Worm (Caenorhabditis elegans) whole organism, L4 larva: ENCODE measurements around the gene tmem-17.
A peak's percentile ranks its signal among the peaks of the same experiment; 100 is the strongest.

Experiments used
- F37D6.2 ChIP-seq: sonication (generic microtip); optimal IDR thresholded peaks from 2 replicates; lab custom pipeline; 2016; ENCODE audit warnings: mild to moderate bottlenecking, missing genetic modification characterization, missing compliant biosample characterization
- R02D3.7 ChIP-seq: fragments of 150-350 bp; sonication (generic microtip); optimal IDR thresholded peaks from 3 replicates; lab custom pipeline; 2014; ENCODE audit warnings: missing biosample characterization, missing genetic modification characterization
- T26A8.4 ChIP-seq: fragments of 200-800 bp; sonication (Bioruptor generic); IDR thresholded peaks from 2 replicates; pipeline ENCODE4 v1.3.6; 2022; ENCODE audit warnings: missing genetic modification characterization, missing compliant biosample characterization
- Y5F2A.4 ChIP-seq: fragments of 200-800 bp; sonication (Bioruptor generic); optimal IDR thresholded peaks from 2 replicates; lab custom pipeline; 2018; ENCODE audit warnings: mild to moderate bottlenecking, missing genetic modification characterization, missing compliant biosample characterization
- ZK337.2 ChIP-seq: fragments of 200-800 bp; sonication (Bioruptor generic); IDR thresholded peaks from 2 replicates; pipeline ENCODE4 v1.3.6; 2022; ENCODE audit warnings: missing genetic modification reagents, missing genetic modification characterization, missing compliant biosample characterization
- ZK546.5 ChIP-seq, 2 experiments: sonication (generic microtip); optimal IDR thresholded peaks; 2 replicates each; lab custom pipeline; 2017; ENCODE audit warnings: missing biosample characterization in 2 of 2, missing genetic modification characterization in 2 of 2
- aha-1 ChIP-seq: fragments of 150-350 bp; peaks from one replicate; lab custom pipeline; 2014; ENCODE audit warnings: missing biosample characterization, missing genetic modification characterization
- arid-1 ChIP-seq: fragments of 200-800 bp; sonication (Bioruptor generic); conservative IDR thresholded peaks from 2 replicates; pipeline ENCODE4 v1.3.6; 2022; ENCODE audit warnings: missing genetic modification reagents, missing genetic modification characterization, missing compliant biosample characterization
- attf-4 ChIP-seq: sonication (generic microtip); optimal IDR thresholded peaks from 3 replicates; lab custom pipeline; 2017; ENCODE audit warnings: missing biosample characterization, missing genetic modification characterization
- ceh-32 ChIP-seq: sonication (generic microtip); optimal IDR thresholded peaks from 2 replicates; lab custom pipeline; 2016; ENCODE audit warnings: mild to moderate bottlenecking, missing genetic modification characterization, missing compliant biosample characterization; ENCODE audit not compliant: poor library complexity
- ceh-82 ChIP-seq: sonication (generic microtip); optimal IDR thresholded peaks from 2 replicates; lab custom pipeline; 2017; ENCODE audit warnings: missing biosample characterization, missing genetic modification characterization
- ces-1 ChIP-seq: fragments of 150-350 bp; sonication (generic microtip); optimal IDR thresholded peaks from 4 replicates; lab custom pipeline; 2014; ENCODE audit warnings: missing biosample characterization, missing genetic modification reagents, missing genetic modification characterization
- daf-16 ChIP-seq, 3 experiments: sonication (generic microtip); optimal IDR thresholded peaks; 2 replicates each; lab custom pipeline; 2016 to 2017; ENCODE audit warnings: missing genetic modification characterization in 3 of 3, missing genetic modification reagents in 3 of 3, mild to moderate bottlenecking in 2 of 3, missing compliant biosample characterization in 2 of 3, missing biosample characterization in 1 of 3, moderate library complexity in 1 of 3
- dmd-6 ChIP-seq: fragments of 200-800 bp; sonication (Bioruptor generic); IDR thresholded peaks from 2 replicates; pipeline ENCODE4 v1.3.6; 2022; ENCODE audit warnings: missing genetic modification reagents, missing genetic modification characterization, missing compliant biosample characterization
- dpl-1 ChIP-seq: fragments of 150-350 bp; optimal IDR thresholded peaks from 2 replicates; lab custom pipeline; 2014; ENCODE audit warnings: missing biosample characterization, missing genetic modification reagents, missing genetic modification characterization
- dve-1 ChIP-seq: sonication (generic microtip); optimal IDR thresholded peaks from 2 replicates; lab custom pipeline; 2017; ENCODE audit warnings: antibody characterized with exemption, mild to moderate bottlenecking, missing genetic modification characterization, missing compliant biosample characterization; ENCODE audit not compliant: insufficient read depth
- egl-27 ChIP-seq: sonication (generic microtip); optimal IDR thresholded peaks from 3 replicates; lab custom pipeline; 2017; ENCODE audit warnings: missing biosample characterization, missing genetic modification reagents, missing genetic modification characterization
- fos-1 ChIP-seq: fragments of 150-350 bp; optimal IDR thresholded peaks from 2 replicates; lab custom pipeline; 2014; ENCODE audit warnings: missing biosample characterization, missing genetic modification characterization
- gei-8 ChIP-seq: fragments of 200-800 bp; sonication (Bioruptor generic); optimal IDR thresholded peaks from 2 replicates; lab custom pipeline; 2018; ENCODE audit warnings: mild to moderate bottlenecking, missing genetic modification characterization, missing compliant biosample characterization
- hlh-11 ChIP-seq: fragments of 200-800 bp; sonication (Bioruptor generic); optimal IDR thresholded peaks from 2 replicates; lab custom pipeline; 2018; ENCODE audit warnings: mild to moderate bottlenecking, missing genetic modification characterization, missing compliant biosample characterization
- hlh-30 ChIP-seq: sonication (generic microtip); optimal IDR thresholded peaks from 2 replicates; lab custom pipeline; 2017; ENCODE audit warnings: antibody characterized with exemption, mild to moderate bottlenecking, missing genetic modification characterization, missing compliant biosample characterization; ENCODE audit not compliant: insufficient read depth
- hmg-1.1 ChIP-seq: fragments of 200-800 bp; sonication (Bioruptor generic); IDR thresholded peaks from 2 replicates; pipeline ENCODE4 v1.3.6; 2022; ENCODE audit warnings: missing genetic modification reagents, missing genetic modification characterization, missing compliant biosample characterization
- lim-7 ChIP-seq: fragments of 200-800 bp; sonication (Bioruptor generic); IDR thresholded peaks from 2 replicates; pipeline ENCODE4 v1.3.6; 2022; ENCODE audit warnings: missing genetic modification characterization, missing compliant biosample characterization
- lin-1 ChIP-seq: fragments of 200-800 bp; sonication (Bioruptor generic); IDR thresholded peaks from 2 replicates; pipeline ENCODE4 v1.3.6; 2022; ENCODE audit warnings: missing genetic modification reagents, missing genetic modification characterization, missing compliant biosample characterization
- lin-29 ChIP-seq: fragments of 200-800 bp; sonication (Bioruptor generic); IDR thresholded peaks from 2 replicates; pipeline ENCODE4 v1.3.6; 2022; ENCODE audit warnings: missing genetic modification reagents, missing genetic modification characterization, missing compliant biosample characterization
- lin-38 ChIP-seq: fragments of 200-800 bp; sonication (Bioruptor generic); IDR thresholded peaks from 2 replicates; pipeline ENCODE4 v1.3.6; 2022; ENCODE audit warnings: missing genetic modification reagents, missing genetic modification characterization, missing compliant biosample characterization
- lin-39 ChIP-seq: fragments of 150-350 bp; optimal IDR thresholded peaks from 2 replicates; lab custom pipeline; 2014; ENCODE audit warnings: missing biosample characterization, missing genetic modification reagents, missing genetic modification characterization
- lsy-2 ChIP-seq, 2 experiments: fragments of 150-350 bp in 1 of 2; sonication (generic microtip) in 1 of 2; optimal IDR thresholded peaks; 2 replicates each; lab custom pipeline; 2014 to 2017; ENCODE audit warnings: missing biosample characterization in 2 of 2, missing genetic modification characterization in 2 of 2
- mep-1 ChIP-seq: fragments of 150-350 bp; sonication (generic microtip); optimal IDR thresholded peaks from 3 replicates; lab custom pipeline; 2014; ENCODE audit warnings: missing biosample characterization, missing genetic modification characterization
- mes-2 ChIP-seq: sonication (generic microtip); optimal IDR thresholded peaks from 2 replicates; lab custom pipeline; 2016; ENCODE audit warnings: missing genotype, mild to moderate bottlenecking, missing genetic modification characterization, missing compliant biosample characterization; ENCODE audit not compliant: poor library complexity, severe bottlenecking
- mxl-2 ChIP-seq: fragments of 200-800 bp; sonication (Bioruptor generic); conservative IDR thresholded peaks from 2 replicates; pipeline ENCODE4 v1.3.6; 2022; ENCODE audit warnings: missing genetic modification reagents, missing genetic modification characterization, missing compliant biosample characterization
- mxl-3 ChIP-seq: fragments of 200-800 bp; sonication (Bioruptor generic); optimal IDR thresholded peaks from 2 replicates; lab custom pipeline; 2018; ENCODE audit warnings: mild to moderate bottlenecking, missing genetic modification characterization, missing compliant biosample characterization
- nhr-10 ChIP-seq: fragments of 150-350 bp; optimal IDR thresholded peaks from 2 replicates; lab custom pipeline; 2014; ENCODE audit warnings: missing biosample characterization, missing genetic modification characterization
- nhr-11 ChIP-seq: fragments of 150-350 bp; optimal IDR thresholded peaks from 2 replicates; lab custom pipeline; 2014; ENCODE audit warnings: missing biosample characterization, missing genetic modification characterization
- nhr-237 ChIP-seq: sonication (generic microtip); optimal IDR thresholded peaks from 2 replicates; lab custom pipeline; 2017; ENCODE audit warnings: missing biosample characterization, missing genetic modification characterization
- nhr-28 ChIP-seq: fragments of 150-350 bp; optimal IDR thresholded peaks from 2 replicates; lab custom pipeline; 2014; ENCODE audit warnings: missing biosample characterization, missing genetic modification characterization
- nhr-76 ChIP-seq: fragments of 150-350 bp; optimal IDR thresholded peaks from 2 replicates; lab custom pipeline; 2014; ENCODE audit warnings: missing biosample characterization, missing genetic modification characterization
- rbr-2 ChIP-seq: sonication (generic microtip); optimal IDR thresholded peaks from 2 replicates; lab custom pipeline; 2016; ENCODE audit warnings: missing genotype, missing genetic modification characterization, missing compliant biosample characterization
- saeg-2 ChIP-seq: fragments of 200-800 bp; sonication (Bioruptor generic); IDR thresholded peaks from 2 replicates; pipeline ENCODE4 v1.3.6; 2022; ENCODE audit warnings: missing genetic modification reagents, missing genetic modification characterization, missing compliant biosample characterization
- sdz-12 ChIP-seq: fragments of 200-800 bp; sonication (Bioruptor generic); optimal IDR thresholded peaks from 2 replicates; lab custom pipeline; 2018; ENCODE audit warnings: mild to moderate bottlenecking, missing genetic modification characterization, missing compliant biosample characterization
- spr-1 ChIP-seq: sonication (generic microtip); optimal IDR thresholded peaks from 2 replicates; lab custom pipeline; 2016; ENCODE audit warnings: mild to moderate bottlenecking, missing genetic modification characterization, missing compliant biosample characterization
- spr-3 ChIP-seq: fragments of 200-800 bp; sonication (Bioruptor generic); optimal IDR thresholded peaks from 2 replicates; lab custom pipeline; 2018; ENCODE audit warnings: mild to moderate bottlenecking, missing genetic modification characterization, missing compliant biosample characterization
- tag-97 ChIP-seq: fragments of 200-800 bp; sonication (Bioruptor generic); IDR thresholded peaks from 2 replicates; pipeline ENCODE4 v1.3.6; 2022; ENCODE audit warnings: missing genetic modification characterization, missing compliant biosample characterization
- unc-130 ChIP-seq: sonication (generic microtip); optimal IDR thresholded peaks from 2 replicates; lab custom pipeline; 2016; ENCODE audit warnings: missing genetic modification reagents, missing genetic modification characterization, missing compliant biosample characterization
- unc-39 ChIP-seq: sonication (generic microtip); optimal IDR thresholded peaks from 2 replicates; lab custom pipeline; 2017; ENCODE audit warnings: missing biosample characterization, missing genetic modification characterization
- zag-1 ChIP-seq: fragments of 150-350 bp; optimal IDR thresholded peaks from 2 replicates; lab custom pipeline; 2014; ENCODE audit warnings: missing biosample characterization, missing genetic modification characterization
- zfp-2 ChIP-seq: sonication (generic microtip); optimal IDR thresholded peaks from 2 replicates; lab custom pipeline; 2016; ENCODE audit warnings: mild to moderate bottlenecking, missing genetic modification characterization, missing compliant biosample characterization
- zfp-3 ChIP-seq: fragments of 200-800 bp; sonication (Bioruptor generic); conservative IDR thresholded peaks from 2 replicates; pipeline ENCODE4 v1.3.6; 2022; ENCODE audit warnings: missing genetic modification reagents, missing genetic modification characterization, missing compliant biosample characterization
- zip-11 ChIP-seq: fragments of 200-800 bp; sonication (Bioruptor generic); IDR thresholded peaks from 2 replicates; pipeline ENCODE4 v1.3.6; 2022; ENCODE audit warnings: missing genetic modification characterization, missing compliant biosample characterization
- ztf-11 ChIP-seq: fragments of 150-350 bp; optimal IDR thresholded peaks from 2 replicates; lab custom pipeline; 2014; ENCODE audit warnings: missing biosample characterization, missing genetic modification characterization

The tmem-17 gene

DNA sequence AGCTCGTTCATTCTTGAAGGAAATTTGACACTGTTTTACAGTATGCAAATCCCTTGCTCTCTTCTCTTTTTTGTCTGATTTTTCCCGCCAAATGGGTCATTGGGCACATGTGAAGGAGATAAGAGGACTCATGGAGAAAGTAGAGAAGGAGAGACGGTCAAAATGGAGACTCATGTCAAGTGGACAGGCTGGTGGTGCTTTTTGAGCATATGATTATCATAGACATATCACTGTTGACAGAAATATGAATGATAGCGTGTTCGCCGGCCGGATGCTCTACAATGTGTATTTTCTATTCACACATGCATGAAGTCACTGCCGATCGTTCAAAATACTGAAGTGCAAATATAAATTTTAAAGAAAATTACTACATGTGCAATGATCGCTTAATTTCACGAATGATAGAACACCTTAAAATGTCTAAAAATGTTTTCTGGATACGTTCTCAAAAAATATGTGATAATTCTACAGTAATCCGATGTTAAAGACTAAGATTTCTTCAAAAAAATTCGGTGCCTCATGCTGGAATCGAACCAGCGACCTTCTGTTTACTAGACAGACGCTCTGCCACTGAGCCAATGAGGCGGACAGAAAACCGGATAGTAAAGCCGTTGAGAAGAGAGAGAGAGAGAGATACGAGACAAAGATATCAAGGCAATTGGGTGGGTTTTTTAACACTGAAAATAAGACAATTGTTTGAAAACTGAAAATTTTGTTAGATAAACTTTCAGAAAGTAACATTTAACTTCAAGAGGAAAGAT, 39.9 kb upstream of the tmem-17 start (continued):
- TF ChIP-seq daf-16 (GFP tag; optimal IDR thresholded peaks at IDR 0.05; lab: Kevin White, UChicago), result peak in 1 of 2 experiments; percentile 67
- peak; percentile 50 for TF ChIP-seq daf-16 (tag; optimal IDR thresholded peaks at IDR 0.05; lab: Kevin White, UChicago)
- peak; percentile 62 for TF ChIP-seq lin-38 (GFP tag; lab: Robert Waterston, UW)
- TF ChIP-seq sdz-12 (GFP tag; lab: Kevin White, UChicago), result no peak
- TF ChIP-seq zip-11 (GFP tag; lab: Robert Waterston, UW), result no peak
- peak; percentile 51; the same call in 1 of the 2 replicates for TF ChIP-seq hmg-1.1 (GFP tag; lab: Robert Waterston, UW)
- TF ChIP-seq F37D6.2 (tag; lab: Kevin White, UChicago), result peak; percentile 12
- peak; percentile 1 for TF ChIP-seq gei-8
- TF ChIP-seq R02D3.7 (tag; lab: Kevin White, UChicago), result no peak
- TF ChIP-seq zag-1 (tag; lab: Kevin White, UChicago), result no peak
- peak; percentile 2 for TF ChIP-seq dve-1 (tag; lab: Kevin White, UChicago)
- TF ChIP-seq attf-4 (tag; lab: Kevin White, UChicago), result no peak
- peak; percentile 43 for TF ChIP-seq mep-1 (tag; lab: Kevin White, UChicago)
- no peak for TF ChIP-seq nhr-11 (tag; lab: Kevin White, UChicago)
- peak; percentile 54; the same call in 1 of the 2 replicates for TF ChIP-seq lin-1 (GFP tag; lab: Robert Waterston, UW)
- TF ChIP-seq rbr-2 (tag; lab: Kevin White, UChicago), result peak; percentile 30
- no peak for TF ChIP-seq mxl-3 (GFP tag; lab: Kevin White, UChicago)
- no peak for TF ChIP-seq lin-29 (GFP tag; lab: Robert Waterston, UW)
- TF ChIP-seq arid-1 (GFP tag; lab: Robert Waterston, UW), result peak; percentile 79
- TF ChIP-seq egl-27 (tag; lab: Kevin White, UChicago), result no peak
- no peak; the same call in 1 of the 2 replicates for TF ChIP-seq T26A8.4
- no peak for TF ChIP-seq fos-1 (tag; lab: Kevin White, UChicago)
- peak; percentile 45 for TF ChIP-seq hlh-30 (tag; lab: Kevin White, UChicago)
- TF ChIP-seq aha-1 (tag; lab: Kevin White, UChicago), result peak; percentile 48
- peak; percentile 61 for TF ChIP-seq dmd-6
- no peak for TF ChIP-seq spr-3 (GFP tag; lab: Kevin White, UChicago)
- no peak for TF ChIP-seq nhr-237 (tag; lab: Kevin White, UChicago)
- TF ChIP-seq zfp-3, result no peak
- TF ChIP-seq mxl-2, result no peak
- no peak for TF ChIP-seq ces-1 (GFP tag; lab: Kevin White, UChicago)
- TF ChIP-seq Y5F2A.4, result peak; percentile 29
- no peak for TF ChIP-seq ztf-11 (tag; lab: Kevin White, UChicago)
- TF ChIP-seq hlh-11 (tag; lab: Kevin White, UChicago), result peak; percentile 22
- no peak for TF ChIP-seq ceh-32 (tag; lab: Kevin White, UChicago)
- TF ChIP-seq lim-7, result 0 out of 2 replicates have a peak, but pooled peaks have one; percentile 44
- peak; percentile 39 for TF ChIP-seq dpl-1 (GFP tag; lab: Kevin White, UChicago)
- TF ChIP-seq ZK337.2 (GFP tag; lab: Robert Waterston, UW), result no peak
- TF ChIP-seq ZK546.5 (tag; optimal IDR thresholded peaks at IDR 0.05; lab: Kevin White, UChicago), result no peak
- TF ChIP-seq mes-2 (tag; lab: Kevin White, UChicago), result peak; percentile 62
- TF ChIP-seq zfp-2 (tag; lab: Kevin White, UChicago), result no peak
- no peak for TF ChIP-seq ceh-82 (tag; lab: Kevin White, UChicago)
- no peak for TF ChIP-seq nhr-10 (tag; lab: Kevin White, UChicago)
- TF ChIP-seq lsy-2 (tag; optimal IDR thresholded peaks at IDR 0.05; lab: Kevin White, UChicago), result peak in 1 of 2 experiments; percentile 66
- TF ChIP-seq nhr-76, result no peak
- peak; percentile 23 for TF ChIP-seq spr-1 (tag; lab: Kevin White, UChicago)
- no peak for TF ChIP-seq tag-97 (GFP tag; lab: Robert Waterston, UW)
- TF ChIP-seq unc-130, result no peak
- no peak for TF ChIP-seq saeg-2
- no peak for TF ChIP-seq nhr-28
- no peak for TF ChIP-seq unc-39 (tag; lab: Kevin White, UChicago)
- TF ChIP-seq lin-39, result no peak
